Worm (Caenorhabditis elegans) whole organism, L1 larva: ENCODE results near the gene D2096.11.

ENCODE experiments used
- F16B12.6 ChIP-seq: fragments of 150-350 bp; optimal IDR thresholded peaks from 2 replicates; lab custom pipeline; 2014; ENCODE audit warnings: missing biosample characterization, missing genetic modification characterization
- aly-2 ChIP-seq: fragments of 150-350 bp; optimal IDR thresholded peaks from 2 replicates; lab custom pipeline; 2014; ENCODE audit warnings: missing biosample characterization, missing genetic modification characterization
- ama-1 ChIP-seq: fragments of 150-350 bp; optimal IDR thresholded peaks from 2 replicates; lab custom pipeline; 2014
- ceh-88 ChIP-seq: fragments of 200-800 bp; sonication (Bioruptor generic); IDR thresholded peaks from 2 replicates; pipeline ENCODE4 v1.3.6; 2022; ENCODE audit warnings: missing genetic modification characterization, missing compliant biosample characterization
- ces-1 ChIP-seq: fragments of 150-350 bp; optimal IDR thresholded peaks from 2 replicates; lab custom pipeline; 2014; ENCODE audit warnings: missing biosample characterization, missing genetic modification reagents, missing genetic modification characterization
- dpl-1 ChIP-seq, 3 experiments: fragments of 150-350 bp in 2 of 3; sonication (generic microtip) in 1 of 3; optimal IDR thresholded peaks; 2 replicates each; lab custom pipeline; 2014 to 2017; ENCODE audit warnings: missing biosample characterization in 3 of 3, missing genetic modification characterization in 3 of 3, missing genetic modification reagents in 3 of 3
- dsc-1 ChIP-seq: sonication (generic microtip); optimal IDR thresholded peaks from 2 replicates; lab custom pipeline; 2016; ENCODE audit warnings: mild to moderate bottlenecking, missing genetic modification characterization, missing compliant biosample characterization
- efl-3 ChIP-seq: fragments of 200-800 bp; sonication (Bioruptor generic); optimal IDR thresholded peaks from 2 replicates; lab custom pipeline; 2018; ENCODE audit warnings: mild to moderate bottlenecking, missing genetic modification characterization, missing compliant biosample characterization
- egl-27 ChIP-seq, 2 experiments: fragments of 150-350 bp in 1 of 2; sonication (generic microtip); optimal IDR thresholded peaks; 3 replicates each; lab custom pipeline; 2017 to 2018; ENCODE audit warnings: missing biosample characterization in 2 of 2, missing genetic modification characterization in 2 of 2, missing genetic modification reagents in 2 of 2
- elt-2 ChIP-seq: sonication (generic microtip); optimal IDR thresholded peaks from 2 replicates; lab custom pipeline; 2016; ENCODE audit warnings: missing genetic modification characterization, mild to moderate bottlenecking, inconsistent platforms, missing compliant biosample characterization, missing genetic modification reagents
- ets-5 ChIP-seq: fragments of 200-800 bp; sonication (Bioruptor generic); IDR thresholded peaks from 2 replicates; pipeline ENCODE4 v1.3.6; 2022; ENCODE audit warnings: missing genetic modification characterization, missing compliant biosample characterization
- fkh-4 ChIP-seq: sonication (generic microtip); optimal IDR thresholded peaks from 2 replicates; lab custom pipeline; 2016; ENCODE audit warnings: missing compliant biosample characterization, missing genetic modification characterization, borderline replicate concordance
- fkh-8 ChIP-seq: sonication (generic microtip); optimal IDR thresholded peaks from 2 replicates; lab custom pipeline; 2016; ENCODE audit warnings: mild to moderate bottlenecking, missing genetic modification characterization, missing compliant biosample characterization
- fos-1 ChIP-seq: fragments of 150-350 bp; optimal IDR thresholded peaks from 2 replicates; lab custom pipeline; 2014; ENCODE audit warnings: missing biosample characterization, missing genetic modification characterization
- lin-13 ChIP-seq: fragments of 150-350 bp; optimal IDR thresholded peaks from 2 replicates; lab custom pipeline; 2014; ENCODE audit warnings: missing biosample characterization, missing genetic modification reagents, missing genetic modification characterization
- lin-15B ChIP-seq: fragments of 150-350 bp; sonication (generic microtip); optimal IDR thresholded peaks from 3 replicates; lab custom pipeline; 2014; ENCODE audit warnings: missing biosample characterization, missing genetic modification characterization
- lin-35 ChIP-seq, 2 experiments: fragments of 150-350 bp; optimal IDR thresholded peaks; 2 replicates each; lab custom pipeline; 2014; ENCODE audit warnings: missing biosample characterization in 2 of 2, missing genetic modification characterization in 2 of 2, missing genetic modification reagents in 2 of 2
- lin-39 ChIP-seq: fragments of 150-350 bp; optimal IDR thresholded peaks from 2 replicates; lab custom pipeline; 2014; ENCODE audit warnings: missing biosample characterization, missing genetic modification reagents, missing genetic modification characterization
- lsy-2 ChIP-seq, 2 experiments: fragments of 150-350 bp; optimal IDR thresholded peaks; 2 replicates each; lab custom pipeline; 2014; ENCODE audit warnings: missing biosample characterization in 2 of 2, missing genetic modification characterization in 2 of 2
- mep-1 ChIP-seq: fragments of 150-350 bp; optimal IDR thresholded peaks from 2 replicates; lab custom pipeline; 2014; ENCODE audit warnings: missing biosample characterization, missing genetic modification characterization
- nhr-19 ChIP-seq: fragments of 200-800 bp; sonication (Bioruptor generic); conservative IDR thresholded peaks from 2 replicates; pipeline ENCODE4 v1.3.6; 2022; ENCODE audit warnings: missing genetic modification characterization, missing compliant biosample characterization
- nhr-28 ChIP-seq: fragments of 150-350 bp; optimal IDR thresholded peaks from 2 replicates; lab custom pipeline; 2014; ENCODE audit warnings: missing biosample characterization, missing genetic modification characterization
- nhr-77 ChIP-seq: fragments of 150-350 bp; optimal IDR thresholded peaks from 2 replicates; lab custom pipeline; 2014; ENCODE audit warnings: missing biosample characterization, missing genetic modification characterization
- nhr-85 ChIP-seq: sonication (generic microtip); peaks from one replicate; lab custom pipeline; 2016; ENCODE audit warnings: missing genetic modification characterization, inconsistent platforms, missing compliant biosample characterization
- nhr-90 ChIP-seq: sonication (generic microtip); optimal IDR thresholded peaks from 2 replicates; lab custom pipeline; 2016; ENCODE audit warnings: mild to moderate bottlenecking, missing genetic modification characterization, missing compliant biosample characterization; ENCODE audit not compliant: poor library complexity
- pag-3 ChIP-seq: sonication (generic microtip); optimal IDR thresholded peaks from 2 replicates; lab custom pipeline; 2017; ENCODE audit warnings: missing genetic modification characterization, mild to moderate bottlenecking, missing compliant biosample characterization, antibody characterized with exemption, borderline replicate concordance; ENCODE audit not compliant: insufficient read depth
- pax-3 ChIP-seq: fragments of 200-800 bp; sonication (Bioruptor generic); optimal IDR thresholded peaks from 2 replicates; lab custom pipeline; 2018; ENCODE audit warnings: mild to moderate bottlenecking, missing genetic modification characterization, moderate library complexity, missing compliant biosample characterization
- snpc-4 ChIP-seq: fragments of 150-350 bp; optimal IDR thresholded peaks from 2 replicates; lab custom pipeline; 2014; ENCODE audit warnings: missing biosample characterization, missing genetic modification characterization
- sptf-1 ChIP-seq: fragments of 150-350 bp; optimal IDR thresholded peaks from 2 replicates; lab custom pipeline; 2014; ENCODE audit warnings: missing biosample characterization, missing genetic modification characterization
- swsn-7 ChIP-seq: sonication (generic microtip); optimal IDR thresholded peaks from 2 replicates; lab custom pipeline; 2016; ENCODE audit warnings: missing genetic modification characterization, missing compliant biosample characterization
- tlp-1 ChIP-seq: fragments of 150-350 bp; optimal IDR thresholded peaks from 2 replicates; lab custom pipeline; 2014; ENCODE audit warnings: missing biosample characterization, missing genetic modification characterization
- unc-30 ChIP-seq: sonication (generic microtip); optimal IDR thresholded peaks from 2 replicates; lab custom pipeline; 2017; ENCODE audit warnings: missing biosample characterization, missing genetic modification characterization
- unc-62 ChIP-seq: fragments of 150-350 bp; optimal IDR thresholded peaks from 2 replicates; lab custom pipeline; 2014; ENCODE audit warnings: missing biosample characterization, missing genetic modification reagents, missing genetic modification characterization
- unc-98 ChIP-seq: fragments of 200-800 bp; sonication (Bioruptor generic); IDR thresholded peaks from 2 replicates; pipeline ENCODE4 v1.3.6; 2022; ENCODE audit warnings: missing genetic modification characterization, missing compliant biosample characterization
- vab-15 ChIP-seq: sonication (generic microtip); optimal IDR thresholded peaks from 2 replicates; lab custom pipeline; 2017; ENCODE audit warnings: missing genotype, mild to moderate bottlenecking, missing genetic modification characterization, missing compliant biosample characterization
- zag-1 ChIP-seq: fragments of 150-350 bp; optimal IDR thresholded peaks from 2 replicates; lab custom pipeline; 2014; ENCODE audit warnings: missing biosample characterization, missing genetic modification characterization
- zip-4 ChIP-seq: fragments of 200-800 bp; sonication (Bioruptor generic); optimal IDR thresholded peaks from 2 replicates; lab custom pipeline; 2018; ENCODE audit warnings: mild to moderate bottlenecking, missing genetic modification characterization, moderate library complexity, missing compliant biosample characterization
- ztf-4 ChIP-seq: fragments of 150-350 bp; optimal IDR thresholded peaks from 2 replicates; lab custom pipeline; 2014; ENCODE audit warnings: missing biosample characterization, missing genetic modification characterization

Gene D2096.11

ce11 chrIV:8369135-8369534 lies 24.9 kb downstream of the D2096.11 start, which contains the start of gene D2096.6:
D2096.6 (minus strand) TSS chrIV:8369235.
- TF ChIP-seq nhr-90 = no peak
- no peak for TF ChIP-seq nhr-77
- no peak for TF ChIP-seq pag-3
- TF ChIP-seq nhr-85 (tag; lab: Kevin White, UChicago) = no peak
- no peak for TF ChIP-seq mep-1
- no peak for TF ChIP-seq snpc-4 (tag; lab: Kevin White, UChicago)
- no peak for TF ChIP-seq vab-15 (tag; lab: Kevin White, UChicago)
- TF ChIP-seq lin-35 (GFP tag; optimal IDR thresholded peaks at IDR 0.05; lab: Kevin White, UChicago) = no peak
- TF ChIP-seq ceh-88 (GFP tag; lab: Robert Waterston, UW) = no peak
- TF ChIP-seq elt-2 = no peak
- TF ChIP-seq F16B12.6 (tag; lab: Kevin White, UChicago) = no peak
- TF ChIP-seq ztf-4 (tag; lab: Kevin White, UChicago) = no peak
- no peak for TF ChIP-seq zip-4
- TF ChIP-seq, all 84 proteins: peak for 0

DNA sequence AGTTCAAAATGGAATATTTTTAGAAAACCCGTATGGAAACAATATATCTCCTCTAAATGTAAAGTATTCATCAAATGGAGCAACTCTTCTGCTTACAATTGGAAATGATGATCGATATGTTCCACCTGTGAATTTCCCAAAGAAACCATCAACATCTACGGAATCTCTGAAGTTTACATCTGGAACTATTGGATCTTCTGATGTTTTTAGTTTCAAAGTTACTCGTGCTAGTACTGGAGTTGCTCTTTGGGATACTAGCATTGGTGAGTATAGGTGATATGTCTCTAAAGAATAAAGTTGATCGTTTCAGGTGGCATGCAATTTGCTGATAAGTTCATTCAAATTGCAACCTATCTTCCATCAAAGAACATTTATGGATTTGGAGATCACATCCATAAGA lies 26.1 kb downstream of the D2096.11 start:
- TF ChIP-seq pag-3 (no peak), fkh-8 (tag; lab: Kevin White, UChicago) (no peak), pax-3 (tag; lab: Kevin White, UChicago) (no peak), fos-1 (tag; lab: Kevin White, UChicago) (no peak), nhr-19 (GFP tag; lab: Robert Waterston, UW) (no peak), unc-62 (no peak), aly-2 (tag; lab: Kevin White, UChicago) (no peak), unc-98 (GFP tag; lab: Robert Waterston, UW) (no peak), tlp-1 (tag; lab: Kevin White, UChicago) (no peak), zag-1 (tag; lab: Kevin White, UChicago) (no peak), nhr-85 (tag; lab: Kevin White, UChicago) (no peak), swsn-7 (tag; lab: Kevin White, UChicago) (no peak), F16B12.6 (tag; lab: Kevin White, UChicago) (no peak)

DNA sequence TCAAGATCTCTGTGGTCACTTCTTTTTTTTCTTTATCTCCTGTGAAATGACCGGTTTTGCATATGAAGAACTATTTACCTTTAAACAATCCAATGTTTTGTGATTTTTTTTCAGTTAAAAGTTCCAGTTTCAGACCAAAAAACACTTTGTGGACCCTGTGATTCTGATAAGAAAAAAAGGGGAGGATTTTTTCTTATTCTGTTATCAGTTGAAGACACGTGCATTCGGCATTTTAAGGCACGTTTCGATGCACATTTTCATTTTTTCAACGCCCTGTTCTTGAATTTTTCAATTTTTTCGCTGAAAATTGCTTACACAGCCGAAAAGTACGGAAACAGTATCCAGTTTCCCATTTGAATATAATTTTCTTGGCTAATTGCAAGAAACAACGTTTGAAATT lies 27.7 kb downstream of the D2096.11 start, which contains the start of gene aagr-1:
Gene aagr-1, plus strand, starts transcription at position 227 of the 400 bp plus-strand sequence.
- no peak for TF ChIP-seq mep-1
- TF ChIP-seq swsn-7 (tag; lab: Kevin White, UChicago) = no peak
- no peak for TF ChIP-seq ces-1 (GFP tag; lab: Kevin White, UChicago)
- TF ChIP-seq lin-35 (GFP tag; optimal IDR thresholded peaks at IDR 0.05; lab: Kevin White, UChicago) = peak in 1 of 2 experiments; percentile 5
- TF ChIP-seq nhr-77 = no peak
- peak; percentile 67 for TF ChIP-seq elt-2
- TF ChIP-seq nhr-28 = no peak

DNA sequence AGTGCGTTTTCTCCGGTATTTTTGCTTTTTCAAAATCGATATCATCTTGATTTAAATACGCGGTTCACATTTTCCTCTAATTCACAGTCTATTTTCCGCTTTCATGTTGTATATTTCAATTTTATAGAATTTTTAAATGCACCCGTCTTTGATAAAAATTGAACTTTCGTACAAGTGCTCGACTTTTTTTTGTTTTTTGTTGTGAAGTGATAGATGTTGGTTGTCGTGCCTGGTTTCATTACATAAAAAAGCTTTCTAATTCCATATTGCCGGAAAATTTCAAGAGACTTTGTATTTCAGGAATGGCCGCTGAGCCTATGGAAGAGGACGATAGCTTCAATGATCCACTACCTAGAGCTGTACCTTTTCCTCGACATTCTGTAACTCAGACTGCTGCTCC lies 30.8 kb downstream of the D2096.11 start, which contains the start of gene D2096.12:
Gene D2096.12, plus strand, starts transcription at position 301 of the 400 bp plus-strand sequence.
- TF ChIP-seq pag-3 (no peak), dpl-1 (GFP tag; optimal IDR thresholded peaks at IDR 0.05; lab: Kevin White, UChicago) (no peak), sptf-1 (no peak), ceh-88 (GFP tag; lab: Robert Waterston, UW) (no peak), pax-3 (tag; lab: Kevin White, UChicago) (no peak), fkh-4 (no peak), ets-5 (GFP tag; lab: Robert Waterston, UW) (no peak), lin-15B (tag; lab: Kevin White, UChicago) (no peak), egl-27 (tag; optimal IDR thresholded peaks at IDR 0.05; lab: Kevin White, UChicago) (no peak), lin-39 (no peak), lin-35 (GFP tag; optimal IDR thresholded peaks at IDR 0.05; lab: Kevin White, UChicago) (no peak), dsc-1 (tag; lab: Kevin White, UChicago) (no peak), lin-13 (GFP tag; lab: Kevin White, UChicago) (no peak), ama-1 (lab: Kevin White, UChicago) (no peak), F16B12.6 (tag; lab: Kevin White, UChicago) (no peak), efl-3 (GFP tag; lab: Kevin White, UChicago) (no peak), unc-30 (tag; lab: Kevin White, UChicago) (no peak), lsy-2 (tag; optimal IDR thresholded peaks at IDR 0.05; lab: Kevin White, UChicago) (no peak)
